Fruit fly (Drosophila melanogaster) whole organism, embryonic: ENCODE measurements around the gene Pcmt.

Experiments
- ATbp ChIP-seq: fragments of 200-800 bp; sonication (Bioruptor generic); optimal IDR thresholded peaks from 2 replicates; lab custom pipeline; 2017; ENCODE audit warnings: missing biosample characterization, mild to moderate bottlenecking, missing genetic modification characterization, missing genetic modification reagents
- Bdp1 ChIP-seq: fragments of 200-800 bp; sonication (Bioruptor generic); optimal IDR thresholded peaks from 3 replicates; lab custom pipeline; 2016; ENCODE audit warnings: missing biosample characterization, missing genetic modification characterization
- BtbVII ChIP-seq: fragments of 200-800 bp; sonication (Bioruptor generic); optimal IDR thresholded peaks from 3 replicates; lab custom pipeline; 2017; ENCODE audit warnings: missing biosample characterization, mild to moderate bottlenecking, missing genetic modification characterization
- CG10979 ChIP-seq: fragments of 200-800 bp; sonication (Bioruptor generic); optimal IDR thresholded peaks from 2 replicates; lab custom pipeline; 2018; ENCODE audit warnings: missing biosample characterization, mild to moderate bottlenecking, missing genetic modification characterization, moderate library complexity
- CG11398 ChIP-seq: fragments of 200-800 bp; sonication (Bioruptor generic); optimal IDR thresholded peaks from 2 replicates; lab custom pipeline; 2016; ENCODE audit warnings: missing biosample characterization, missing genetic modification characterization
- CG11504 ChIP-seq: fragments of 200-800 bp; sonication (Bioruptor generic); optimal IDR thresholded peaks from 3 replicates; lab custom pipeline; 2019; ENCODE audit warnings: missing biosample characterization, mild to moderate bottlenecking, missing genetic modification characterization, moderate library complexity
- CG11723 ChIP-seq: fragments of 200-800 bp; sonication (Bioruptor generic); optimal IDR thresholded peaks from 2 replicates; lab custom pipeline; 2017; ENCODE audit warnings: missing biosample characterization, mild to moderate bottlenecking, missing genetic modification characterization
- CG12391 ChIP-seq: fragments of 200-800 bp; sonication (Bioruptor generic); optimal IDR thresholded peaks from 3 replicates; lab custom pipeline; 2018; ENCODE audit warnings: missing biosample characterization, mild to moderate bottlenecking, missing genetic modification characterization, moderate library complexity
- CG14014 ChIP-seq: fragments of 200-800 bp; sonication (Bioruptor generic); IDR thresholded peaks from 2 replicates; pipeline ENCODE4 v1.3.6; 2022; ENCODE audit warnings: missing biosample characterization, missing genetic modification characterization
- CG15479 ChIP-seq: fragments of 200-800 bp; sonication (Bioruptor generic); optimal IDR thresholded peaks from 3 replicates; lab custom pipeline; 2019; ENCODE audit warnings: missing biosample characterization, mild to moderate bottlenecking, missing genetic modification characterization, moderate library complexity
- CG15696 ChIP-seq: fragments of 200-800 bp; sonication (Bioruptor generic); optimal IDR thresholded peaks from 2 replicates; lab custom pipeline; 2019; ENCODE audit warnings: missing biosample characterization, mild to moderate bottlenecking, missing genetic modification characterization, moderate library complexity
- CG1603 ChIP-seq: fragments of 200-800 bp; sonication (Bioruptor generic); optimal IDR thresholded peaks from 2 replicates; lab custom pipeline; 2019; ENCODE audit warnings: missing biosample characterization, mild to moderate bottlenecking, missing genetic modification characterization, moderate library complexity
- CG16815 ChIP-seq: fragments of 200-800 bp; sonication (Bioruptor generic); optimal IDR thresholded peaks from 3 replicates; lab custom pipeline; 2017; ENCODE audit warnings: missing biosample characterization, mild to moderate bottlenecking, missing genetic modification characterization
- CG17802 ChIP-seq: fragments of 200-800 bp; sonication (Bioruptor generic); optimal IDR thresholded peaks from 2 replicates; lab custom pipeline; 2018; ENCODE audit warnings: missing biosample characterization, mild to moderate bottlenecking, missing genetic modification characterization, moderate library complexity
- CG2712 ChIP-seq: fragments of 200-800 bp; optimal IDR thresholded peaks from 3 replicates; lab custom pipeline; 2019; ENCODE audit warnings: missing biosample characterization, mild to moderate bottlenecking, missing genetic modification characterization, moderate library complexity
- CG30431 ChIP-seq: fragments of 200-800 bp; sonication (Bioruptor generic); optimal IDR thresholded peaks from 2 replicates; lab custom pipeline; 2017; ENCODE audit warnings: missing biosample characterization, missing genetic modification characterization
- CG34224 ChIP-seq: fragments of 200-800 bp; sonication (Bioruptor generic); IDR thresholded peaks from 3 replicates; pipeline ENCODE4 v1.3.6; 2022; ENCODE audit warnings: missing biosample characterization, missing genetic modification characterization; ENCODE audit not compliant: partially characterized antibody
- CG3847 ChIP-seq: fragments of 200-800 bp; sonication (Bioruptor generic); IDR thresholded peaks from 2 replicates; pipeline ENCODE4 v1.3.6; 2022; ENCODE audit warnings: missing biosample characterization, missing genetic modification characterization
- CG4707 ChIP-seq: fragments of 200-800 bp; sonication (Bioruptor generic); optimal IDR thresholded peaks from 2 replicates; lab custom pipeline; 2018; ENCODE audit warnings: missing biosample characterization, mild to moderate bottlenecking, missing genetic modification characterization, moderate library complexity
- CG4820 ChIP-seq: fragments of 200-800 bp; sonication (Bioruptor generic); optimal IDR thresholded peaks from 3 replicates; lab custom pipeline; 2016; ENCODE audit warnings: missing biosample characterization, missing genetic modification characterization
- CG6765 ChIP-seq: fragments of 200-800 bp; sonication (Bioruptor generic); optimal IDR thresholded peaks from 3 replicates; lab custom pipeline; 2017; ENCODE audit warnings: missing biosample characterization, mild to moderate bottlenecking, missing genetic modification characterization
- CG7556 ChIP-seq: fragments of 200-800 bp; sonication (Bioruptor generic); optimal IDR thresholded peaks from 2 replicates; lab custom pipeline; 2017; ENCODE audit warnings: missing biosample characterization, mild to moderate bottlenecking, missing genetic modification characterization
- CG7987 ChIP-seq: fragments of 200-800 bp; sonication (Bioruptor generic); optimal IDR thresholded peaks from 2 replicates; lab custom pipeline; 2018; ENCODE audit warnings: missing biosample characterization, mild to moderate bottlenecking, missing genetic modification characterization, moderate library complexity
- CG8765 ChIP-seq: fragments of 200-800 bp; sonication (Bioruptor generic); IDR thresholded peaks from 2 replicates; pipeline ENCODE4 v1.3.6; 2022; ENCODE audit warnings: missing biosample characterization, missing genetic modification characterization
- Doc3 ChIP-seq: fragments of 200-800 bp; sonication (Bioruptor generic); IDR thresholded peaks from 3 replicates; pipeline ENCODE4 v1.3.6; 2022; ENCODE audit warnings: missing biosample characterization, missing genetic modification characterization; ENCODE audit not compliant: partially characterized antibody
- Dref ChIP-seq: fragments of 200-800 bp; sonication (Bioruptor generic); IDR thresholded peaks from 2 replicates; pipeline ENCODE4 v1.3.6; 2022; ENCODE audit warnings: missing biosample characterization, missing genetic modification characterization
- Fer1 ChIP-seq: fragments of 200-800 bp; sonication (Bioruptor generic); optimal IDR thresholded peaks from 2 replicates; lab custom pipeline; 2017; ENCODE audit warnings: missing biosample characterization, mild to moderate bottlenecking, missing genetic modification characterization
- Mad ChIP-seq: fragments of 200-800 bp; sonication (Bioruptor generic); optimal IDR thresholded peaks from 2 replicates; lab custom pipeline; 2016; ENCODE audit warnings: missing biosample characterization, missing genetic modification characterization
- Mes4 ChIP-seq: fragments of 200-800 bp; sonication (Bioruptor generic); optimal IDR thresholded peaks from 2 replicates; lab custom pipeline; 2016; ENCODE audit warnings: missing biosample characterization, missing genetic modification characterization
- NC2β ChIP-seq: fragments of 200-800 bp; sonication (Bioruptor generic); optimal IDR thresholded peaks from 2 replicates; lab custom pipeline; 2016; ENCODE audit warnings: missing biosample characterization, missing genetic modification characterization
- Opbp ChIP-seq: fragments of 200-800 bp; sonication (Bioruptor generic); IDR thresholded peaks from 3 replicates; pipeline ENCODE4 v1.3.6; 2022; ENCODE audit warnings: missing biosample characterization, missing genetic modification characterization; ENCODE audit not compliant: partially characterized antibody
- Ptx1 ChIP-seq: fragments of 200-800 bp; sonication (Bioruptor generic); IDR thresholded peaks from 2 replicates; pipeline ENCODE4 v1.3.6; 2022; ENCODE audit warnings: missing biosample characterization, missing genetic modification characterization
- Sox102F ChIP-seq: fragments of 200-800 bp; sonication (Bioruptor generic); optimal IDR thresholded peaks from 2 replicates; lab custom pipeline; 2018; ENCODE audit warnings: missing biosample characterization, mild to moderate bottlenecking, missing genetic modification characterization, moderate library complexity
- Sry-β ChIP-seq: fragments of 200-800 bp; sonication (Bioruptor generic); optimal IDR thresholded peaks from 2 replicates; lab custom pipeline; 2018; ENCODE audit warnings: missing biosample characterization, mild to moderate bottlenecking, missing genetic modification characterization, moderate library complexity
- Xrp1 ChIP-seq: fragments of 200-800 bp; sonication (Bioruptor generic); IDR thresholded peaks from 2 replicates; pipeline ENCODE4 v1.3.6; 2022; ENCODE audit warnings: missing biosample characterization, missing genetic modification characterization
- cad ChIP-seq: fragments of >200 bp; optimal IDR thresholded peaks from 2 replicates; lab custom pipeline; 2017; ENCODE audit warnings: missing biosample characterization, missing genetic modification characterization
- crc ChIP-seq: fragments of 200-800 bp; sonication (Bioruptor generic); optimal IDR thresholded peaks from 2 replicates; lab custom pipeline; 2016; ENCODE audit warnings: missing biosample characterization, missing genetic modification characterization
- dan ChIP-seq: fragments of 200-800 bp; sonication (Bioruptor generic); IDR thresholded peaks from 2 replicates; pipeline ENCODE4 v1.3.6; 2022; ENCODE audit warnings: missing biosample characterization, missing genetic modification characterization
- dimm ChIP-seq: fragments of 200-800 bp; sonication (Bioruptor generic); IDR thresholded peaks from 2 replicates; pipeline ENCODE4 v1.3.6; 2022; ENCODE audit warnings: missing biosample characterization, missing genetic modification characterization
- ems ChIP-seq: fragments of 200-800 bp; sonication (Bioruptor generic); optimal IDR thresholded peaks from 3 replicates; lab custom pipeline; 2016; ENCODE audit warnings: missing biosample characterization, missing genetic modification characterization
- fd3F ChIP-seq: fragments of 200-800 bp; sonication (Bioruptor generic); optimal IDR thresholded peaks from 2 replicates; lab custom pipeline; 2018; ENCODE audit warnings: missing biosample characterization, mild to moderate bottlenecking, missing genetic modification characterization, moderate library complexity
- gfzf ChIP-seq: fragments of 200-800 bp; sonication (Bioruptor generic); optimal IDR thresholded peaks from 2 replicates; lab custom pipeline; 2016; ENCODE audit warnings: missing biosample characterization, mild to moderate bottlenecking, missing genetic modification characterization, moderate library complexity
- gsb ChIP-seq: fragments of 200-800 bp; sonication (Bioruptor generic); IDR thresholded peaks from 2 replicates; pipeline ENCODE4 v1.3.6; 2022; ENCODE audit warnings: missing biosample characterization, missing genetic modification characterization
- hb ChIP-seq: fragments of 200-800 bp; sonication (Bioruptor generic); IDR thresholded peaks from 3 replicates; pipeline ENCODE4 v1.3.6; 2022; ENCODE audit warnings: missing biosample characterization, missing genetic modification characterization; ENCODE audit not compliant: partially characterized antibody
- nau ChIP-seq: fragments of 200-800 bp; sonication (Bioruptor generic); optimal IDR thresholded peaks from 3 replicates; lab custom pipeline; 2017; ENCODE audit warnings: missing biosample characterization, mild to moderate bottlenecking, missing genetic modification characterization, missing genetic modification reagents
- org-1 ChIP-seq: fragments of 200-800 bp; sonication (Bioruptor generic); optimal IDR thresholded peaks from 2 replicates; lab custom pipeline; 2017; ENCODE audit warnings: missing biosample characterization, missing genetic modification characterization
- pnt ChIP-seq: fragments of 200-800 bp; sonication (Bioruptor generic); optimal IDR thresholded peaks from 3 replicates; lab custom pipeline; 2016; ENCODE audit warnings: missing biosample characterization, missing genetic modification characterization
- pzg ChIP-seq: fragments of 200-800 bp; sonication (Bioruptor generic); optimal IDR thresholded peaks from 3 replicates; lab custom pipeline; 2018; ENCODE audit warnings: missing biosample characterization, mild to moderate bottlenecking, missing genetic modification characterization, moderate library complexity
- sens-2 ChIP-seq: fragments of 200-800 bp; sonication (Bioruptor generic); IDR thresholded peaks from 2 replicates; pipeline ENCODE4 v1.3.6; 2022; ENCODE audit warnings: missing biosample characterization, missing genetic modification characterization
- tx ChIP-seq: fragments of 200-800 bp; sonication (Bioruptor generic); optimal IDR thresholded peaks from 2 replicates; lab custom pipeline; 2016; ENCODE audit warnings: missing biosample characterization, missing genetic modification characterization
- zf30C ChIP-seq: fragments of 200-800 bp; sonication (Bioruptor generic); optimal IDR thresholded peaks from 3 replicates; lab custom pipeline; 2018; ENCODE audit warnings: missing biosample characterization, mild to moderate bottlenecking, missing genetic modification characterization

Pcmt gene

dm6 chr3R:5601044-5601523, 47.0 kb upstream of the Pcmt start, which contains the start of the genes kra and SecS (continued):
- TF ChIP-seq CG1603 (tag; lab: Kevin White, UChicago): peak; percentile 86
- TF ChIP-seq org-1 (GFP tag; lab: Kevin White, UChicago): no peak
- TF ChIP-seq Mad (GFP tag; lab: Kevin White, UChicago): peak; percentile 71
- TF ChIP-seq CG6765: peak; percentile 41
- no peak for TF ChIP-seq zf30C (GFP tag; lab: Kevin White, UChicago)
- no peak for TF ChIP-seq sens-2 (GFP tag; lab: Robert Waterston, UW)
- peak; percentile 33 for TF ChIP-seq BtbVII
- no peak for TF ChIP-seq gsb (GFP tag; lab: Robert Waterston, UW)
- no peak for TF ChIP-seq CG17802 (tag; lab: Kevin White, UChicago)
- peak; percentile 74 for TF ChIP-seq CG12391 (tag; lab: Kevin White, UChicago)
- peak; percentile 58 for TF ChIP-seq CG15696
- TF ChIP-seq Ptx1 (GFP tag; lab: Robert Waterston, UW): no peak
- peak; percentile 21 for TF ChIP-seq pnt (GFP tag; lab: Kevin White, UChicago)
- TF ChIP-seq CG4820 (GFP tag; lab: Kevin White, UChicago): peak; percentile 57
- TF ChIP-seq Dref (GFP tag; lab: Robert Waterston, UW): no peak
- peak; percentile 68 for TF ChIP-seq Fer1
- TF ChIP-seq crc: no peak
- no peak for TF ChIP-seq Mes4 (GFP tag; lab: Kevin White, UChicago)
- TF ChIP-seq Sox102F (GFP tag; lab: Kevin White, UChicago): no peak
- peak; percentile 57 for TF ChIP-seq CG11723
- TF ChIP-seq CG16815 (GFP tag; lab: Kevin White, UChicago): peak; percentile 23
- no peak for TF ChIP-seq CG4707 (GFP tag; lab: Kevin White, UChicago)
- TF ChIP-seq dan: no peak
- no peak for TF ChIP-seq CG11398 (GFP tag; lab: Kevin White, UChicago)
- no peak for TF ChIP-seq Xrp1 (GFP tag; lab: Robert Waterston, UW)
- TF ChIP-seq hb (GFP tag; lab: Robert Waterston, UW): no peak
- peak; percentile 20 for TF ChIP-seq tx
- no peak for TF ChIP-seq CG14014
- peak; percentile 95 for TF ChIP-seq gfzf (GFP tag; lab: Kevin White, UChicago)
- no peak for TF ChIP-seq dimm
- TF ChIP-seq NC2β: peak; percentile 40
- TF ChIP-seq cad (GFP tag; lab: Kevin White, UChicago): no peak
- TF ChIP-seq CG8765: no peak
- TF ChIP-seq CG15479 (GFP tag; lab: Kevin White, UChicago): no peak
- TF ChIP-seq Doc3 (GFP tag; lab: Robert Waterston, UW): no peak
- TF ChIP-seq CG3847 (GFP tag; lab: Robert Waterston, UW): no peak
- TF ChIP-seq Bdp1 (GFP tag; lab: Kevin White, UChicago): peak; percentile 18
- TF ChIP-seq pzg: peak; percentile 93
- TF ChIP-seq CG7987: peak; percentile 57
- TF ChIP-seq ATbp (GFP tag; lab: Kevin White, UChicago): peak; percentile 2
- TF ChIP-seq nau (GFP tag; lab: Kevin White, UChicago): no peak
- TF ChIP-seq CG2712 (tag; lab: Kevin White, UChicago): peak; percentile 69
- TF ChIP-seq CG34224 (GFP tag; lab: Robert Waterston, UW): no peak
- TF ChIP-seq CG10979 (tag; lab: Kevin White, UChicago): peak; percentile 46
- TF ChIP-seq Sry-β (GFP tag; lab: Kevin White, UChicago): peak; percentile 16
- no peak for TF ChIP-seq Opbp
- TF ChIP-seq CG30431 (GFP tag; lab: Kevin White, UChicago): no peak
- peak; percentile 47 for TF ChIP-seq fd3F
- TF ChIP-seq ems: peak; percentile 45
- TF ChIP-seq CG7556 (GFP tag; lab: Kevin White, UChicago): peak; percentile 62
- TF ChIP-seq CG11504 (tag; lab: Kevin White, UChicago): no peak
